Fruit fly (Drosophila melanogaster) whole organism, embryonic: Measurements from ENCODE around the gene Phae2.

ENCODE experiments used
- ATbp ChIP-seq: fragments of 200-800 bp; sonication (Bioruptor generic); optimal IDR thresholded peaks from 2 replicates; lab custom pipeline; 2017; ENCODE audit warnings: missing biosample characterization, mild to moderate bottlenecking, missing genetic modification characterization, missing genetic modification reagents
- Aef1 ChIP-seq: fragments of 200-800 bp; sonication (Bioruptor generic); IDR thresholded peaks from 3 replicates; pipeline ENCODE4 v1.3.6; 2022; ENCODE audit warnings: missing biosample characterization, missing genetic modification characterization
- Atf-2 ChIP-seq: fragments of 200-800 bp; sonication (Bioruptor generic); optimal IDR thresholded peaks from 2 replicates; lab custom pipeline; 2016; ENCODE audit warnings: missing biosample characterization, missing genetic modification characterization
- BtbVII ChIP-seq: fragments of 200-800 bp; sonication (Bioruptor generic); optimal IDR thresholded peaks from 3 replicates; lab custom pipeline; 2017; ENCODE audit warnings: missing biosample characterization, mild to moderate bottlenecking, missing genetic modification characterization
- CG11085 ChIP-seq: fragments of 200-800 bp; sonication (Bioruptor generic); IDR thresholded peaks from 2 replicates; pipeline ENCODE4 v1.3.6; 2022; ENCODE audit warnings: missing biosample characterization, missing genetic modification characterization
- CG11695 ChIP-seq: fragments of 200-800 bp; sonication (Bioruptor generic); IDR thresholded peaks from 3 replicates; pipeline ENCODE4 v1.3.6; 2022; ENCODE audit warnings: missing biosample characterization, missing genetic modification characterization
- CG15696 ChIP-seq: fragments of 200-800 bp; sonication (Bioruptor generic); optimal IDR thresholded peaks from 2 replicates; lab custom pipeline; 2019; ENCODE audit warnings: missing biosample characterization, mild to moderate bottlenecking, missing genetic modification characterization, moderate library complexity
- CG1603 ChIP-seq: fragments of 200-800 bp; sonication (Bioruptor generic); optimal IDR thresholded peaks from 2 replicates; lab custom pipeline; 2019; ENCODE audit warnings: missing biosample characterization, mild to moderate bottlenecking, missing genetic modification characterization, moderate library complexity
- CG17328 ChIP-seq: fragments of 200-800 bp; sonication (Bioruptor generic); IDR thresholded peaks from 2 replicates; pipeline ENCODE4 v1.3.6; 2022; ENCODE audit warnings: missing biosample characterization, missing genetic modification characterization
- CG2202 ChIP-seq: fragments of 200-800 bp; sonication (Bioruptor generic); optimal IDR thresholded peaks from 2 replicates; lab custom pipeline; 2018; ENCODE audit warnings: missing biosample characterization, mild to moderate bottlenecking, missing genetic modification characterization
- CG2889 ChIP-seq: fragments of 200-800 bp; sonication (Bioruptor generic); IDR thresholded peaks from 3 replicates; pipeline ENCODE4 v1.3.6; 2022; ENCODE audit warnings: missing biosample characterization, missing genetic modification characterization
- CG31224 ChIP-seq: fragments of 200-800 bp; sonication (Bioruptor generic); IDR thresholded peaks from 2 replicates; pipeline ENCODE4 v1.3.6; 2022; ENCODE audit warnings: missing biosample characterization, missing genetic modification characterization
- CG31441 ChIP-seq: fragments of 200-800 bp; sonication (Bioruptor generic); IDR thresholded peaks from 2 replicates; pipeline ENCODE4 v1.3.6; 2022; ENCODE audit warnings: missing biosample characterization, missing genetic modification characterization
- CG34422 ChIP-seq: fragments of 200-800 bp; sonication (Bioruptor generic); IDR thresholded peaks from 3 replicates; pipeline ENCODE4 v1.3.6; 2022; ENCODE audit warnings: missing biosample characterization, missing genetic modification characterization
- CG4360 ChIP-seq: fragments of 200-800 bp; sonication (Bioruptor generic); IDR thresholded peaks from 2 replicates; pipeline ENCODE4 v1.3.6; 2022; ENCODE audit warnings: missing biosample characterization, missing genetic modification characterization
- CG9609 ChIP-seq: fragments of 200-800 bp; sonication (Bioruptor generic); optimal IDR thresholded peaks from 3 replicates; lab custom pipeline; 2016; ENCODE audit warnings: missing biosample characterization, missing genetic modification characterization
- CG9932 ChIP-seq: fragments of 200-800 bp; sonication (Bioruptor generic); IDR thresholded peaks from 2 replicates; pipeline ENCODE4 v1.3.6; 2022; ENCODE audit warnings: missing biosample characterization, missing genetic modification characterization
- Deaf1 ChIP-seq: fragments of 200-800 bp; optimal IDR thresholded peaks from 3 replicates; lab custom pipeline; 2019; ENCODE audit warnings: missing biosample characterization, mild to moderate bottlenecking, missing genetic modification characterization, moderate library complexity
- Dll ChIP-seq: fragments of 200-800 bp; sonication (Bioruptor generic); IDR thresholded peaks from 4 replicates; pipeline ENCODE4 v1.3.6; 2022; ENCODE audit warnings: missing biosample characterization, missing genetic modification characterization; ENCODE audit not compliant: partially characterized antibody
- E2f1 ChIP-seq: fragments of 200-800 bp; sonication (Bioruptor generic); IDR thresholded peaks from 2 replicates; pipeline ENCODE4 v1.3.6; 2022; ENCODE audit warnings: missing biosample characterization, missing genetic modification characterization
- Hand ChIP-seq: fragments of 200-800 bp; sonication (Bioruptor generic); optimal IDR thresholded peaks from 2 replicates; lab custom pipeline; 2017; ENCODE audit warnings: mild to moderate bottlenecking, missing biosample characterization, missing genetic modification reagents, missing genetic modification characterization
- Hr39 ChIP-seq: fragments of >200 bp; optimal IDR thresholded peaks from 2 replicates; lab custom pipeline; 2017
- Jarid2 ChIP-seq: fragments of 200-800 bp; sonication (Bioruptor generic); optimal IDR thresholded peaks from 3 replicates; lab custom pipeline; 2017; ENCODE audit warnings: mild to moderate bottlenecking, missing biosample characterization, missing genetic modification reagents, missing genetic modification characterization
- MBD-R2 ChIP-seq: fragments of 200-800 bp; sonication (Bioruptor generic); IDR thresholded peaks from 2 replicates; pipeline ENCODE4 v1.3.6; 2022; ENCODE audit warnings: missing biosample characterization, missing genetic modification characterization
- MTF-1 ChIP-seq: fragments of 200-800 bp; sonication (Bioruptor generic); optimal IDR thresholded peaks from 2 replicates; lab custom pipeline; 2018; ENCODE audit warnings: missing biosample characterization, mild to moderate bottlenecking, missing genetic modification characterization, borderline replicate concordance
- Opbp ChIP-seq: fragments of 200-800 bp; sonication (Bioruptor generic); IDR thresholded peaks from 3 replicates; pipeline ENCODE4 v1.3.6; 2022; ENCODE audit warnings: missing biosample characterization, missing genetic modification characterization; ENCODE audit not compliant: partially characterized antibody
- Side ChIP-seq: fragments of 200-800 bp; sonication (Bioruptor generic); optimal IDR thresholded peaks from 2 replicates; lab custom pipeline; 2016; ENCODE audit warnings: missing biosample characterization, missing genetic modification characterization
- Ssrp ChIP-seq: fragments of 200-800 bp; sonication (Bioruptor generic); optimal IDR thresholded peaks from 2 replicates; lab custom pipeline; 2018; ENCODE audit warnings: missing biosample characterization, mild to moderate bottlenecking, missing genetic modification characterization, moderate library complexity
- Trl ChIP-seq, 3 experiments: fragments of >200 bp in 2 of 3; fragments of 200-800 bp in 1 of 3; sonication (Bioruptor generic) in 1 of 3; optimal IDR thresholded peaks; 2 replicates in 1 of 3; 3 replicates in 2 of 3; lab custom pipeline; 2016 to 2017; ENCODE audit warnings: missing biosample characterization in 1 of 3, missing genetic modification characterization in 1 of 3
- bsh ChIP-seq, 2 experiments: fragments of 200-800 bp; sonication (Bioruptor generic); optimal IDR thresholded peaks; 2 replicates each; lab custom pipeline; 2017 to 2018; ENCODE audit warnings: mild to moderate bottlenecking in 2 of 2, missing biosample characterization in 2 of 2, missing genetic modification characterization in 2 of 2, moderate library complexity in 1 of 2
- cwo ChIP-seq: fragments of 200-800 bp; sonication (Bioruptor generic); optimal IDR thresholded peaks from 3 replicates; lab custom pipeline; 2017; ENCODE audit warnings: missing biosample characterization, missing genetic modification characterization, mild to moderate bottlenecking, moderate library complexity, missing genetic modification reagents
- da ChIP-seq: fragments of 200-800 bp; sonication (Bioruptor generic); optimal IDR thresholded peaks from 2 replicates; lab custom pipeline; 2016; ENCODE audit warnings: missing biosample characterization, missing genetic modification characterization
- dimm ChIP-seq: fragments of 200-800 bp; sonication (Bioruptor generic); IDR thresholded peaks from 2 replicates; pipeline ENCODE4 v1.3.6; 2022; ENCODE audit warnings: missing biosample characterization, missing genetic modification characterization
- disco-r ChIP-seq: fragments of 200-800 bp; sonication (Bioruptor generic); optimal IDR thresholded peaks from 2 replicates; lab custom pipeline; 2016; ENCODE audit warnings: missing biosample characterization, missing genetic modification characterization
- dm ChIP-seq: fragments of 200-800 bp; sonication (Bioruptor generic); optimal IDR thresholded peaks from 3 replicates; lab custom pipeline; 2016; ENCODE audit warnings: missing biosample characterization, missing genetic modification characterization
- dpn ChIP-seq, 2 experiments: fragments of 200-800 bp; sonication (Bioruptor generic); optimal IDR thresholded peaks; 3 replicates each; lab custom pipeline; 2016; ENCODE audit warnings: missing biosample characterization in 2 of 2, missing genetic modification characterization in 2 of 2
- fd64A ChIP-seq: fragments of 200-800 bp; sonication (Bioruptor generic); optimal IDR thresholded peaks from 3 replicates; lab custom pipeline; 2018; ENCODE audit warnings: missing biosample characterization, mild to moderate bottlenecking, missing genetic modification characterization
- fru ChIP-seq: fragments of >200 bp; optimal IDR thresholded peaks from 2 replicates; lab custom pipeline; 2017
- fu2 ChIP-seq: fragments of 200-800 bp; sonication (Bioruptor generic); optimal IDR thresholded peaks from 2 replicates; lab custom pipeline; 2016; ENCODE audit warnings: missing biosample characterization, missing genetic modification characterization
- gcm2 ChIP-seq: fragments of 200-800 bp; sonication (Bioruptor generic); optimal IDR thresholded peaks from 2 replicates; lab custom pipeline; 2016; ENCODE audit warnings: missing biosample characterization, missing genetic modification characterization
- gsb-n ChIP-seq: fragments of 200-800 bp; sonication (Bioruptor generic); optimal IDR thresholded peaks from 3 replicates; lab custom pipeline; 2018; ENCODE audit warnings: missing biosample characterization, mild to moderate bottlenecking, missing genetic modification characterization
- her ChIP-seq: fragments of 200-800 bp; sonication (Bioruptor generic); optimal IDR thresholded peaks from 2 replicates; lab custom pipeline; 2016; ENCODE audit warnings: missing biosample characterization, missing genetic modification characterization
- inv ChIP-seq: fragments of 200-800 bp; sonication (Bioruptor generic); IDR thresholded peaks from 2 replicates; pipeline ENCODE4 v1.3.6; 2022; ENCODE audit warnings: missing biosample characterization, missing genetic modification characterization; ENCODE audit not compliant: partially characterized antibody
- kay ChIP-seq: fragments of 200-800 bp; sonication (Bioruptor generic); optimal IDR thresholded peaks from 2 replicates; lab custom pipeline; 2016; ENCODE audit warnings: missing biosample characterization, missing genetic modification characterization
- lmd ChIP-seq: fragments of 200-800 bp; sonication (Bioruptor generic); IDR thresholded peaks from 2 replicates; pipeline ENCODE4 v1.3.6; 2022; ENCODE audit warnings: missing biosample characterization, missing genetic modification characterization
- mld ChIP-seq: fragments of 200-800 bp; sonication (Bioruptor generic); IDR thresholded peaks from 3 replicates; pipeline ENCODE4 v1.3.6; 2022; ENCODE audit warnings: missing biosample characterization, missing genetic modification characterization; ENCODE audit not compliant: partially characterized antibody
- pum ChIP-seq: fragments of 200-800 bp; sonication (Bioruptor generic); optimal IDR thresholded peaks from 2 replicates; lab custom pipeline; 2016; ENCODE audit warnings: missing biosample characterization, missing genetic modification characterization
- sens-2 ChIP-seq: fragments of 200-800 bp; sonication (Bioruptor generic); IDR thresholded peaks from 2 replicates; pipeline ENCODE4 v1.3.6; 2022; ENCODE audit warnings: missing biosample characterization, missing genetic modification characterization
- sug ChIP-seq: fragments of 200-800 bp; optimal IDR thresholded peaks from 2 replicates; lab custom pipeline; 2019; ENCODE audit warnings: missing biosample characterization, mild to moderate bottlenecking, missing genetic modification characterization, moderate library complexity
- twi ChIP-seq: fragments of 200-800 bp; optimal IDR thresholded peaks from 2 replicates; lab custom pipeline; 2019; ENCODE audit warnings: missing biosample characterization, mild to moderate bottlenecking, missing genetic modification characterization, moderate library complexity

The Phae2 gene

DNA sequence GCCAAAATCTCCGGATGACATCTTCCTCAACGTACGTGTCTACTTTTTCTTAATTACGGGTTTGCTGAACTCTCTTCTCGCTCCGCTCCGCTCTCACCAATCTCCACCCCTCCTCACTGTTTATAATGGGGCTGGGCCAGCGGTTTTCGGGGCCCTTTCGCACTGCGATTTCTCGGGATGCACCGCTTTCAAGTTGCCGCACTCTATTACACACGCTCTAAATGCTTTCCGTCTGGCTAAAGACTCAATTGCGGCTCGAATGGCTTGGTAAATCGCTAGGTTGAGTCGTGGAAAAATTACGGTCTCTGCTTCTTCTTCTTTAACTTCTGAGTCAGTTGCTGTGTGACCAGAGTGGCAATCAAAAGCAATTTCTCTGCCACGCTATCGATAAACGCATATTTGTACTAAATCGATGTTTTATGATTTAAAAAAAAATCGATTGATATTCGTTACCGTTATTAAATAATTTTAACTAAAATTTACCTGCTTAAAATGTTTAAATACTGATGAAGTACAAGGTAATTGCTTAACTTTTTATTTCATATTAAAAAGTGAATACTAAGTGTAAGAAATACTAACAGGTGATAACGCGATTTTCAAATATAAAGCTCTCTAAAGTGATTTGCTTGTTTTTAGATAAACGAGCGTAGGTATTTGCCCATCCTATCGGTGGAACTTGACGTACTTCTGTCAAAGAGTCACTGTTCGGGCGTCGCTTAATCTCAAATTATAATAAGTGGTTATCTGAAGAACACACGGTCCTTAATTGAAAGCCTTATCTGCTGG lies 1.9 kb upstream of the Phae2 start, which contains the start of the genes Rab6 and Phae1 (continued):
- TF ChIP-seq CG2202 (tag; lab: Kevin White, UChicago) (no peak), pum (no peak), Trl (optimal IDR thresholded peaks at IDR 0.05; lab: Kevin White, UChicago) (peak; percentile 66 to 68), Trl (GFP tag; optimal IDR thresholded peaks at IDR 0.05; lab: Kevin White, UChicago) (no peak), sug (peak; percentile 10), CG31224 (GFP tag; lab: Robert Waterston, UW) (no peak), Side (GFP tag; lab: Kevin White, UChicago) (peak; percentile 33), fd64A (GFP tag; lab: Kevin White, UChicago) (no peak), CG11085 (no peak), CG11695 (peak; percentile 34; the same call in 1 of the 3 replicates), CG4360 (GFP tag; lab: Robert Waterston, UW) (no peak), dimm (GFP tag; lab: Robert Waterston, UW) (no peak), Hand (GFP tag; lab: Kevin White, UChicago) (no peak), CG17328 (GFP tag; lab: Robert Waterston, UW) (no peak), fru (lab: Kevin White, UChicago) (no peak), Deaf1 (tag; lab: Kevin White, UChicago) (no peak), Atf-2 (no peak), Dll (GFP tag; lab: Robert Waterston, UW) (peak; percentile 83), CG2889 (GFP tag; lab: Robert Waterston, UW) (no peak), sens-2 (no peak), her (GFP tag; lab: Kevin White, UChicago) (peak; percentile 6), BtbVII (GFP tag; lab: Kevin White, UChicago) (no peak), bsh (GFP tag; optimal IDR thresholded peaks at IDR 0.05; lab: Kevin White, UChicago) (no peak), CG31441 (GFP tag; lab: Robert Waterston, UW) (peak; percentile 19; the same call in 1 of the 2 replicates), dm (GFP tag; lab: Kevin White, UChicago) (no peak), CG9932 (GFP tag; lab: Robert Waterston, UW) (no peak), gsb-n (tag; lab: Kevin White, UChicago) (peak; percentile 40), twi (tag; lab: Kevin White, UChicago) (no peak), Aef1 (GFP tag; lab: Robert Waterston, UW) (no peak), CG9609 (no peak), inv (GFP tag; lab: Robert Waterston, UW) (peak; percentile 72; the same call in 1 of the 2 replicates), fu2 (no peak), Hr39 (lab: Kevin White, UChicago) (no peak), ATbp (GFP tag; lab: Kevin White, UChicago) (no peak), dpn (GFP tag; optimal IDR thresholded peaks at IDR 0.05; lab: Kevin White, UChicago) (no peak), gcm2 (GFP tag; lab: Kevin White, UChicago) (no peak), MBD-R2 (peak; percentile 44; the same call in 1 of the 2 replicates), da (GFP tag; lab: Kevin White, UChicago) (no peak), CG1603 (tag; lab: Kevin White, UChicago) (no peak), disco-r (no peak), Opbp (peak; percentile 67; the same call in 2 of the 3 replicates), Jarid2 (peak; percentile 32), lmd (GFP tag; lab: Robert Waterston, UW) (no peak), cwo (GFP tag; lab: Kevin White, UChicago) (peak; percentile 17), kay (GFP tag; lab: Kevin White, UChicago) (peak; percentile 94), CG34422 (GFP tag; lab: Robert Waterston, UW) (peak; percentile 85; the same call in 1 of the 3 replicates), E2f1 (no peak), mld (GFP tag; lab: Robert Waterston, UW) (no peak), CG15696 (tag; lab: Kevin White, UChicago) (no peak), MTF-1 (no peak), Ssrp (tag; lab: Kevin White, UChicago) (no peak)
